Fruit fly (Drosophila melanogaster) whole organism, pupa: ENCODE measurements around the gene CG9331.
A peak's percentile ranks its signal among the peaks of the same experiment; 100 is the strongest.

ENCODE experiments used
- CG10348 ChIP-seq: fragments of 200-800 bp; sonication (Bioruptor generic); IDR thresholded peaks from 2 replicates; pipeline ENCODE4 v1.3.6; 2022; ENCODE audit warnings: missing biosample characterization, missing genetic modification characterization
- CG12605 ChIP-seq: fragments of 200-800 bp; sonication (Bioruptor generic); IDR thresholded peaks from 2 replicates; pipeline ENCODE4 v1.3.6; 2022; ENCODE audit warnings: missing biosample characterization, missing genetic modification characterization
- CG13204 ChIP-seq: fragments of 200-800 bp; sonication (Bioruptor generic); optimal IDR thresholded peaks from 2 replicates; lab custom pipeline; 2018; ENCODE audit warnings: missing biosample characterization, mild to moderate bottlenecking, missing genetic modification characterization, moderate library complexity
- CG14655 ChIP-seq: fragments of 200-800 bp; sonication (Bioruptor generic); optimal IDR thresholded peaks from 3 replicates; lab custom pipeline; 2017; ENCODE audit warnings: mild to moderate bottlenecking, missing biosample characterization, missing genetic modification reagents, missing genetic modification characterization
- CG15710 ChIP-seq: fragments of 200-800 bp; sonication (Bioruptor generic); optimal IDR thresholded peaks from 2 replicates; lab custom pipeline; 2018; ENCODE audit warnings: missing biosample characterization, mild to moderate bottlenecking, missing genetic modification characterization, moderate library complexity
- CG17806 ChIP-seq: fragments of 200-800 bp; sonication (Bioruptor generic); optimal IDR thresholded peaks from 2 replicates; lab custom pipeline; 2018; ENCODE audit warnings: missing biosample characterization, mild to moderate bottlenecking, missing genetic modification characterization, moderate library complexity
- CG32121 ChIP-seq: fragments of 200-800 bp; sonication (Bioruptor generic); IDR thresholded peaks from 2 replicates; pipeline ENCODE4 v1.3.6; 2022; ENCODE audit warnings: missing biosample characterization, missing genetic modification characterization
- CG34367 ChIP-seq: fragments of 200-800 bp; sonication (Bioruptor generic); optimal IDR thresholded peaks from 2 replicates; lab custom pipeline; 2018; ENCODE audit warnings: missing biosample characterization, mild to moderate bottlenecking, missing genetic modification characterization
- CG4496 ChIP-seq: fragments of 200-800 bp; sonication (Bioruptor generic); IDR thresholded peaks from 3 replicates; pipeline ENCODE4 v1.3.6; 2022; ENCODE audit warnings: missing biosample characterization, missing genetic modification characterization
- CG8159 ChIP-seq: fragments of 200-800 bp; sonication (Bioruptor generic); optimal IDR thresholded peaks from 3 replicates; lab custom pipeline; 2018; ENCODE audit warnings: missing biosample characterization, mild to moderate bottlenecking, missing genetic modification characterization, moderate library complexity
- CG8301 ChIP-seq: fragments of 200-800 bp; sonication (Bioruptor generic); optimal IDR thresholded peaks from 2 replicates; lab custom pipeline; 2018; ENCODE audit warnings: missing biosample characterization, mild to moderate bottlenecking, missing genetic modification characterization
- CG9948 ChIP-seq: fragments of 200-800 bp; sonication (Bioruptor generic); optimal IDR thresholded peaks from 2 replicates; lab custom pipeline; 2018; ENCODE audit warnings: missing biosample characterization, mild to moderate bottlenecking, missing genetic modification characterization, moderate library complexity
- D1 ChIP-seq: fragments of 200-800 bp; sonication (Bioruptor generic); optimal IDR thresholded peaks from 2 replicates; lab custom pipeline; 2018; ENCODE audit warnings: missing biosample characterization, mild to moderate bottlenecking, missing genetic modification characterization, moderate library complexity
- EcR ChIP-seq: fragments of 200-800 bp; sonication (Bioruptor generic); optimal IDR thresholded peaks from 3 replicates; lab custom pipeline; 2019; ENCODE audit warnings: missing biosample characterization, missing genetic modification characterization, mild to moderate bottlenecking, moderate library complexity, missing genetic modification reagents
- Ets98B ChIP-seq: fragments of 200-800 bp; sonication (Bioruptor generic); IDR thresholded peaks from 2 replicates; pipeline ENCODE4 v1.3.6; 2022; ENCODE audit warnings: missing biosample characterization, missing genetic modification characterization
- Pif1A ChIP-seq: fragments of 200-800 bp; sonication (Bioruptor generic); optimal IDR thresholded peaks from 3 replicates; lab custom pipeline; 2016; ENCODE audit warnings: missing biosample characterization, missing genetic modification characterization
- Pif1B ChIP-seq: fragments of 200-800 bp; sonication (Bioruptor generic); optimal IDR thresholded peaks from 3 replicates; lab custom pipeline; 2016; ENCODE audit warnings: missing biosample characterization, missing genetic modification characterization
- Snoo ChIP-seq: fragments of 200-800 bp; sonication (Bioruptor generic); optimal IDR thresholded peaks from 3 replicates; lab custom pipeline; 2017; ENCODE audit warnings: missing biosample characterization, mild to moderate bottlenecking, missing genetic modification characterization, inconsistent platforms
- fd96Ca ChIP-seq: fragments of 200-800 bp; sonication (Bioruptor generic); IDR thresholded peaks from 3 replicates; pipeline ENCODE4 v1.3.6; 2022; ENCODE audit warnings: missing biosample characterization, missing genetic modification characterization
- gl ChIP-seq: fragments of 200-800 bp; sonication (Bioruptor generic); optimal IDR thresholded peaks from 2 replicates; lab custom pipeline; 2018; ENCODE audit warnings: missing biosample characterization, mild to moderate bottlenecking, missing genetic modification characterization
- rn ChIP-seq: fragments of 200-800 bp; sonication (Bioruptor generic); IDR thresholded peaks from 2 replicates; pipeline ENCODE4 v1.3.6; 2022; ENCODE audit warnings: missing biosample characterization, missing genetic modification characterization

Gene CG9331

dm6 chr2L:20822489-20823195 lies at the start of gene CG9331:
TSS of gene CG9331 (plus strand) at chr2L:20822828.
- TF ChIP-seq CG8301 (tag; lab: Kevin White, UChicago), result no peak
- peak; percentile 82 for TF ChIP-seq CG13204 (GFP tag; lab: Kevin White, UChicago)
- no peak for TF ChIP-seq CG9948
- TF ChIP-seq CG15710 (tag; lab: Kevin White, UChicago), result no peak
- TF ChIP-seq Ets98B (GFP tag; lab: Robert Waterston, UW), result peak; percentile 57
- TF ChIP-seq EcR (GFP tag; lab: Kevin White, UChicago), result peak; percentile 70
- TF ChIP-seq CG34367 (tag; lab: Kevin White, UChicago), result no peak
- TF ChIP-seq CG4496, result peak; percentile 44; the same call in 1 of the 3 replicates
- no peak for TF ChIP-seq CG17806 (tag; lab: Kevin White, UChicago)
- peak; percentile 75; the same call in 1 of the 2 replicates for TF ChIP-seq CG32121
- TF ChIP-seq Pif1B, result no peak
- peak; percentile 36; the same call in 1 of the 3 replicates for TF ChIP-seq fd96Ca (GFP tag; lab: Robert Waterston, UW)
- TF ChIP-seq CG8159 (tag; lab: Kevin White, UChicago), result no peak
- no peak for TF ChIP-seq D1 (tag; lab: Kevin White, UChicago)
- TF ChIP-seq CG12605 (GFP tag; lab: Robert Waterston, UW), result no peak; the same call in 1 of the 2 replicates
- TF ChIP-seq CG10348, result no peak
- TF ChIP-seq, all 21 proteins: peak for 6

- 0 out of 3 replicates have a peak, but pooled peaks have one; percentile 28 for TF ChIP-seq fd96Ca (GFP tag; lab: Robert Waterston, UW)
- no peak for TF ChIP-seq EcR (GFP tag; lab: Kevin White, UChicago)
These were observed 49.1 kb upstream of the CG9331 start for dm6 chr2L:20773453-20774054.

- no peak for TF ChIP-seq CG13204 (GFP tag; lab: Kevin White, UChicago)
- TF ChIP-seq CG32121, result no peak
- TF ChIP-seq CG10348, result no peak
- TF ChIP-seq CG14655, result no peak
- no peak for TF ChIP-seq rn (GFP tag; lab: Robert Waterston, UW)
- TF ChIP-seq CG12605 (GFP tag; lab: Robert Waterston, UW), result no peak
- no peak for TF ChIP-seq CG8159 (tag; lab: Kevin White, UChicago)
- TF ChIP-seq EcR (GFP tag; lab: Kevin White, UChicago), result no peak
- no peak for TF ChIP-seq CG4496
- no peak for TF ChIP-seq CG17806 (tag; lab: Kevin White, UChicago)
- TF ChIP-seq Ets98B (GFP tag; lab: Robert Waterston, UW), result no peak
These were observed 48.2 kb upstream of the CG9331 start for dm6 chr2L:20774464-20774863.

- TF ChIP-seq CG4496 (no peak), CG34367 (tag; lab: Kevin White, UChicago) (no peak), Pif1A (GFP tag; lab: Kevin White, UChicago) (no peak), CG10348 (no peak), Snoo (tag; lab: Kevin White, UChicago) (no peak)
These were observed 46.7 kb upstream of the CG9331 start for dm6 chr2L:20775941-20776340.

dm6 chr2L:20776940-20777502 lies 45.6 kb upstream of the CG9331 start:
- no peak for TF ChIP-seq Pif1B
- no peak for TF ChIP-seq D1 (tag; lab: Kevin White, UChicago)
- TF ChIP-seq rn (GFP tag; lab: Robert Waterston, UW), result no peak
- no peak for TF ChIP-seq gl (tag; lab: Kevin White, UChicago)

dm6 chr2L:20778380-20778779 lies 44.2 kb upstream of the CG9331 start:
- TF ChIP-seq Ets98B (GFP tag; lab: Robert Waterston, UW), result no peak
- TF ChIP-seq CG14655, result no peak
- no peak for TF ChIP-seq Snoo (tag; lab: Kevin White, UChicago)
- TF ChIP-seq CG4496, result no peak
- no peak for TF ChIP-seq fd96Ca (GFP tag; lab: Robert Waterston, UW)

- TF ChIP-seq EcR (GFP tag; lab: Kevin White, UChicago), result no peak
- no peak for TF ChIP-seq CG10348
- TF ChIP-seq Pif1A (GFP tag; lab: Kevin White, UChicago), result no peak
- no peak for TF ChIP-seq CG12605 (GFP tag; lab: Robert Waterston, UW)
- no peak for TF ChIP-seq CG4496
- no peak for TF ChIP-seq CG13204 (GFP tag; lab: Kevin White, UChicago)
- TF ChIP-seq gl (tag; lab: Kevin White, UChicago), result no peak
- no peak for TF ChIP-seq CG15710 (tag; lab: Kevin White, UChicago)
- no peak for TF ChIP-seq Pif1B
- TF ChIP-seq fd96Ca (GFP tag; lab: Robert Waterston, UW), result no peak
- no peak for TF ChIP-seq CG17806 (tag; lab: Kevin White, UChicago)
- TF ChIP-seq CG32121, result no peak
- TF ChIP-seq Snoo (tag; lab: Kevin White, UChicago), result no peak
- TF ChIP-seq CG14655, result no peak
- TF ChIP-seq CG8159 (tag; lab: Kevin White, UChicago), result no peak
- no peak for TF ChIP-seq CG9948
These were observed 41.9 kb upstream of the CG9331 start for dm6 chr2L:20780768-20781167.
